Fruit fly (Drosophila melanogaster) whole organism, wandering third instar larva: ENCODE measurements around the gene CG32271.

ENCODE experiments used
- Abd-B ChIP-seq: fragments of >200 bp; optimal IDR thresholded peaks from 2 replicates; lab custom pipeline; 2017; ENCODE audit warnings: missing biosample characterization, missing genetic modification characterization
- Mio ChIP-seq: sonication (Bioruptor generic); optimal IDR thresholded peaks from 2 replicates; lab custom pipeline; 2016; ENCODE audit warnings: missing biosample characterization, missing genetic modification characterization
- jim ChIP-seq: fragments of 175-275, 200-325 bp; sonication (Bioruptor generic); optimal IDR thresholded peaks from 2 replicates; lab custom pipeline; 2016; ENCODE audit warnings: missing biosample characterization, mild to moderate bottlenecking, missing genetic modification characterization
- psq ChIP-seq: fragments of 200-800 bp; sonication (Bioruptor generic); optimal IDR thresholded peaks from 3 replicates; lab custom pipeline; 2017; ENCODE audit warnings: missing biosample characterization, mild to moderate bottlenecking, missing genetic modification characterization, moderate library complexity

DNA sequence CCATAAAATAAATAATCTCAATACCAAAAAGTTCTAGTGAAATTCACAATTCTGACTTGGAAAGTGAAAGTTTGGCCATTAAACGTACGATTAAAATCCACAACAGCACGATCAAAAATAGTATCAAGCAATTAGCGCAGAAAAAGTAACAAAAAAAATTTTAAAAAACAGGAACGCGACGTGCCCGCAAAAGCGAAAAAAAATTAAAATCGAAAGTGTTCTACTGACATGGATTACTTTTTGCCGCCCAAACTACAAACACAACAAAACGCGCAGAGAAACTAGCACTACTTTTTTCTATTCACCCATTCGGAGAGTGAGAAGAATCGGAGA is 46.7 kb upstream of the CG32271 start:
- no peak for TF ChIP-seq Mio (GFP tag; lab: Kevin White, UChicago)
- no peak for TF ChIP-seq psq
- no peak for TF ChIP-seq Abd-B (GFP tag; lab: Kevin White, UChicago)
- TF ChIP-seq jim (GFP tag; lab: Kevin White, UChicago): no peak
